Worm (Caenorhabditis elegans) whole organism, young adult: ENCODE results near the gene vha-13.

Source experiments
- B0019.2 ChIP-seq: fragments of 200-800 bp; sonication (Bioruptor generic); conservative IDR thresholded peaks from 2 replicates; pipeline ENCODE4 v1.3.6; 2022; ENCODE audit warnings: missing genetic modification reagents, missing genetic modification characterization, missing compliant biosample characterization
- B0336.3 ChIP-seq: fragments of 200-800 bp; sonication (Bioruptor generic); IDR thresholded peaks from 2 replicates; pipeline ENCODE4 v1.3.6; 2022; ENCODE audit warnings: missing genetic modification characterization, missing compliant biosample characterization
- C17E4.6 ChIP-seq: fragments of 200-800 bp; sonication (Bioruptor generic); IDR thresholded peaks from 2 replicates; pipeline ENCODE4 v1.3.6; 2022; ENCODE audit warnings: missing genetic modification reagents, missing genetic modification characterization, missing compliant biosample characterization
- F10E7.11 ChIP-seq: sonication (generic microtip); optimal IDR thresholded peaks from 2 replicates; lab custom pipeline; 2017; ENCODE audit warnings: mild to moderate bottlenecking, missing genetic modification characterization, moderate library complexity, missing compliant biosample characterization
- F33H1.4 ChIP-seq: fragments of 200-800 bp; sonication (Bioruptor generic); IDR thresholded peaks from 2 replicates; pipeline ENCODE4 v1.3.6; 2022; ENCODE audit warnings: missing genetic modification reagents, missing genetic modification characterization, missing compliant biosample characterization
- F52B5.7 ChIP-seq: sonication (generic microtip); optimal IDR thresholded peaks from 2 replicates; lab custom pipeline; 2016; ENCODE audit warnings: mild to moderate bottlenecking, missing genetic modification characterization, missing compliant biosample characterization
- K12H6.12 ChIP-seq: fragments of 200-800 bp; sonication (Bioruptor generic); optimal IDR thresholded peaks from 2 replicates; lab custom pipeline; 2018; ENCODE audit warnings: mild to moderate bottlenecking, missing genetic modification characterization, missing compliant biosample characterization
- Y53G8AR.9 ChIP-seq: fragments of 200-800 bp; sonication (Bioruptor generic); conservative IDR thresholded peaks from 2 replicates; pipeline ENCODE4 v1.3.6; 2022; ENCODE audit warnings: missing genetic modification reagents, missing genetic modification characterization, missing compliant biosample characterization
- Y56A3A.18 ChIP-seq: fragments of 200-800 bp; sonication (Bioruptor generic); IDR thresholded peaks from 2 replicates; pipeline ENCODE4 v1.3.6; 2022; ENCODE audit warnings: missing genetic modification reagents, missing genetic modification characterization, missing compliant biosample characterization
- ZK185.1 ChIP-seq: sonication (generic microtip); optimal IDR thresholded peaks from 2 replicates; lab custom pipeline; 2016; ENCODE audit warnings: mild to moderate bottlenecking, missing genetic modification characterization, missing compliant biosample characterization; ENCODE audit not compliant: poor library complexity, severe bottlenecking
- akir-1 ChIP-seq: fragments of 200-800 bp; sonication (Bioruptor generic); optimal IDR thresholded peaks from 2 replicates; lab custom pipeline; 2018; ENCODE audit warnings: mild to moderate bottlenecking, missing genetic modification characterization, moderate library complexity, missing compliant biosample characterization
- aptf-2 ChIP-seq: fragments of 200-800 bp; sonication (Bioruptor generic); conservative IDR thresholded peaks from 2 replicates; pipeline ENCODE4 v1.3.6; 2022; ENCODE audit warnings: missing genetic modification reagents, missing genetic modification characterization, missing compliant biosample characterization
- bed-2 ChIP-seq: fragments of 200-800 bp; sonication (Bioruptor generic); IDR thresholded peaks from 2 replicates; pipeline ENCODE4 v1.3.6; 2022; ENCODE audit warnings: missing genetic modification reagents, missing genetic modification characterization, missing compliant biosample characterization
- ccch-3 ChIP-seq: fragments of 200-800 bp; sonication (Bioruptor generic); optimal IDR thresholded peaks from 2 replicates; lab custom pipeline; 2018; ENCODE audit warnings: mild to moderate bottlenecking, missing genetic modification characterization, missing compliant biosample characterization
- cebp-1 ChIP-seq, 2 experiments: fragments of 200-800 bp in 1 of 2; sonication (Bioruptor generic) in 1 of 2; sonication (generic microtip) in 1 of 2; IDR thresholded peaks in 1 of 2; optimal IDR thresholded peaks in 1 of 2; 2 replicates each; pipeline versions ENCODE4 v1.3.6 to Lab custom; 2017 to 2022; ENCODE audit warnings: missing compliant biosample characterization in 2 of 2, missing genetic modification characterization in 2 of 2, mild to moderate bottlenecking in 1 of 2, missing genetic modification reagents in 1 of 2, moderate library complexity in 1 of 2
- ceh-91 ChIP-seq: fragments of 200-800 bp; sonication (Bioruptor generic); IDR thresholded peaks from 2 replicates; pipeline ENCODE4 v1.3.6; 2022; ENCODE audit warnings: missing genetic modification reagents, missing genetic modification characterization, missing compliant biosample characterization
- dox-1 ChIP-seq: fragments of 200-800 bp; sonication (Bioruptor generic); IDR thresholded peaks from 2 replicates; pipeline ENCODE4 v1.3.6; 2022; ENCODE audit warnings: missing genetic modification reagents, missing genetic modification characterization, missing compliant biosample characterization
- dpff-1 ChIP-seq: sonication (generic microtip); optimal IDR thresholded peaks from 2 replicates; lab custom pipeline; 2017; ENCODE audit warnings: mild to moderate bottlenecking, missing genetic modification characterization, missing compliant biosample characterization
- egl-44 ChIP-seq: fragments of 200-800 bp; sonication (Bioruptor generic); IDR thresholded peaks from 2 replicates; pipeline ENCODE4 v1.3.6; 2022; ENCODE audit warnings: missing genetic modification reagents, missing genetic modification characterization, missing compliant biosample characterization
- ekl-4 ChIP-seq: fragments of 200-800 bp; sonication (Bioruptor generic); IDR thresholded peaks from 2 replicates; pipeline ENCODE4 v1.3.6; 2022; ENCODE audit warnings: missing genetic modification reagents, missing genetic modification characterization, missing compliant biosample characterization
- ets-4 ChIP-seq: fragments of 200-800 bp; sonication (Bioruptor generic); optimal IDR thresholded peaks from 2 replicates; lab custom pipeline; 2018; ENCODE audit warnings: mild to moderate bottlenecking, missing genetic modification characterization, missing compliant biosample characterization
- let-607 ChIP-seq, 2 experiments: fragments of 200-800 bp in 1 of 2; sonication (Bioruptor generic) in 1 of 2; sonication (generic microtip) in 1 of 2; optimal IDR thresholded peaks; 2 replicates each; lab custom pipeline; 2016 to 2018; ENCODE audit warnings: mild to moderate bottlenecking in 2 of 2, missing compliant biosample characterization in 2 of 2, missing genetic modification characterization in 2 of 2, moderate library complexity in 2 of 2, missing genotype in 1 of 2
- lsl-1 ChIP-seq: fragments of 200-800 bp; sonication (Bioruptor generic); optimal IDR thresholded peaks from 2 replicates; lab custom pipeline; 2018; ENCODE audit warnings: mild to moderate bottlenecking, missing genetic modification characterization, moderate library complexity, missing compliant biosample characterization
- madf-10 ChIP-seq: sonication (generic microtip); optimal IDR thresholded peaks from 2 replicates; lab custom pipeline; 2016; ENCODE audit warnings: mild to moderate bottlenecking, missing genetic modification characterization, missing compliant biosample characterization
- madf-6 ChIP-seq: fragments of 200-800 bp; sonication (Bioruptor generic); IDR thresholded peaks from 2 replicates; pipeline ENCODE4 v1.3.6; 2022; ENCODE audit warnings: missing genetic modification reagents, missing genetic modification characterization, missing compliant biosample characterization
- mel-28 ChIP-seq: sonication (generic microtip); optimal IDR thresholded peaks from 2 replicates; lab custom pipeline; 2016; ENCODE audit warnings: borderline replicate concordance, mild to moderate bottlenecking, missing genetic modification characterization, missing compliant biosample characterization
- mes-4 ChIP-seq: sonication (generic microtip); optimal IDR thresholded peaks from 2 replicates; lab custom pipeline; 2016; ENCODE audit warnings: missing genotype, missing genetic modification characterization, missing compliant biosample characterization
- nfya-2 ChIP-seq: fragments of 200-800 bp; sonication (Bioruptor generic); IDR thresholded peaks from 2 replicates; pipeline ENCODE4 v1.3.6; 2022; ENCODE audit warnings: missing genetic modification reagents, missing genetic modification characterization, missing compliant biosample characterization
- nhr-179 ChIP-seq: sonication (generic microtip); optimal IDR thresholded peaks from 2 replicates; lab custom pipeline; 2016; ENCODE audit warnings: mild to moderate bottlenecking, missing genetic modification characterization, missing compliant biosample characterization
- nhr-27 ChIP-seq: fragments of 200-800 bp; sonication (Bioruptor generic); optimal IDR thresholded peaks from 2 replicates; lab custom pipeline; 2018; ENCODE audit warnings: mild to moderate bottlenecking, missing genetic modification characterization, moderate library complexity, missing compliant biosample characterization
- pbrm-1 ChIP-seq: fragments of 200-800 bp; sonication (Bioruptor generic); IDR thresholded peaks from 2 replicates; pipeline ENCODE4 v1.3.6; 2022; ENCODE audit warnings: missing genetic modification reagents, missing genetic modification characterization, missing compliant biosample characterization
- repo-1 ChIP-seq: sonication (generic microtip); optimal IDR thresholded peaks from 2 replicates; lab custom pipeline; 2017; ENCODE audit warnings: mild to moderate bottlenecking, missing genetic modification characterization, missing compliant biosample characterization
- snpc-1.3 ChIP-seq: sonication (generic microtip); optimal IDR thresholded peaks from 2 replicates; lab custom pipeline; 2017; ENCODE audit warnings: missing genetic modification characterization, mild to moderate bottlenecking, missing compliant biosample characterization, antibody characterized with exemption, moderate library complexity, missing genotype, missing genetic modification reagents; ENCODE audit not compliant: insufficient read depth
- ztf-25 ChIP-seq: fragments of 200-800 bp; sonication (Bioruptor generic); IDR thresholded peaks from 2 replicates; pipeline ENCODE4 v1.3.6; 2022; ENCODE audit warnings: missing genetic modification reagents, missing genetic modification characterization, missing compliant biosample characterization

Gene vha-13

DNA sequence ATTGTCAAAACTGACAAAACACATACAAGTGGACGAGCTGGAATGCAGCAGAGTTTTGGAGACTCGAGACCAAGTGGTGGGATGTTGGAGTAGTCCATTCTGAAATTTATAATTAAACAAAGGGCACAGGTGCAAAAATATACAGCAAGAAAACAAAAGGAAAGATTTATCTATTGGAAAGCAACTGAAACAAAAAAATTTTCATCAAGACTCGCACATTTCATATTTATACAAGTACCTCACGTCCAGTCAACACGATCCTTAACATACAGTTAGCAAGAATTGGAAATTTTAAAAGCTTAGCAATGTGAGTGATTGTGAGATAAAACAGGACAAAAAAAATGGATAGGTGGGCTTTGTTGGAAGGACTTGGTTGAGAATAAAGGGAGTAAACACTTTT is 37.3 kb upstream of the vha-13 start, which contains the start of gene F47B8.1:
TSS of gene F47B8.1 (minus strand) at position 101 of the 400 bp plus-strand sequence.
- TF ChIP-seq ceh-91 (no peak), F33H1.4 (GFP tag; lab: Robert Waterston, UW) (no peak), ztf-25 (no peak), madf-6 (GFP tag; lab: Robert Waterston, UW) (no peak), ccch-3 (GFP tag; lab: Kevin White, UChicago) (no peak), K12H6.12 (tag; lab: Kevin White, UChicago) (no peak), B0019.2 (GFP tag; lab: Robert Waterston, UW) (no peak), madf-10 (tag; lab: Kevin White, UChicago) (no peak), C17E4.6 (GFP tag; lab: Robert Waterston, UW) (no peak), nhr-179 (tag; lab: Kevin White, UChicago) (no peak)

DNA sequence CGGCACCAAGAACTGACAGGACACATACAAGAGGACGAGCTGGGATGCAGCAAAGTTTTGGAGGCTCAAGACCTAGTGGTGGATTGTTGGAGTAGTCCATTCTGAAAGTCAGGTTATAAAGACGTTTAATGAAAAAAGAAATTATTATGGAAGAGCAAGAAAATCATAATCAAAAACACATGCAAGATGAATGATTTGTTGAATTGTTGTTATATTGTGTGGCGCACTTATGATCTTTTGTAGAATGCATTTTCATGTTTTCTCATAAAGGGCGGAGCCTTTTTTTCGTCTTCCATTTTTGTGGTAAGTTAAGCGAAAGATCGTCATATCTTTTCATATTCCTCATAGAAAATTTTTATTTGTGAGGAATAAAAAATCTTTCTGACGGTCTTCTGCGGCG is 35.0 kb upstream of the vha-13 start, which contains the start of gene F47B8.2:
TSS of gene F47B8.2 (minus strand) at position 101 of the 400 bp plus-strand sequence.
- TF ChIP-seq dox-1 (GFP tag; lab: Robert Waterston, UW), result no peak
- TF ChIP-seq nfya-2 (GFP tag; lab: Robert Waterston, UW), result no peak
- TF ChIP-seq ets-4 (GFP tag; lab: Kevin White, UChicago), result no peak
- TF ChIP-seq snpc-1.3 (tag; lab: Kevin White, UChicago), result no peak
- TF ChIP-seq mes-4 (tag; lab: Kevin White, UChicago), result no peak
- no peak for TF ChIP-seq dpff-1

DNA sequence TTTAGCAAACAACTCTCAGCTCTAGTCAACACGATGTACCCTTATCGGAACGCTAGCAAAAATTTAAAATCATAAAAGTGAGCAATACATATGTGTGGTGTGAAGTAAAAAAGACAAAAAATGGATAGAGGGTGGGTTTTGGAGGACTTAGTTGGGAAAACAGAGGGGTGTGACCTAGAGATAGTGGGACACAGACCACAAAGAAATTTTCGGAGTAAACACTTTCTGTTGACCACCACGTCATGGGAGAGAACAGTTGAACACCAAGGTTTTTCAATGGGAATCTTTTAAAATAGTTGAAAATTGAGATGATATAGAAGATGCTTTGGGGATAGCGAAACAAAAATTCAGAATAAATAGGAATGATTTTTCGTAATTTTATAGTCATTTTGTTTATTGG is 34.3 kb upstream of the vha-13 start:
- TF ChIP-seq ekl-4 (GFP tag; lab: Robert Waterston, UW) (no peak), F52B5.7 (no peak), nhr-27 (no peak), dpff-1 (no peak), repo-1 (tag; lab: Kevin White, UChicago) (no peak), lsl-1 (GFP tag; lab: Kevin White, UChicago) (no peak), F10E7.11 (tag; lab: Kevin White, UChicago) (no peak), K12H6.12 (tag; lab: Kevin White, UChicago) (no peak), pbrm-1 (GFP tag; lab: Robert Waterston, UW) (no peak), ets-4 (GFP tag; lab: Kevin White, UChicago) (no peak), akir-1 (GFP tag; lab: Kevin White, UChicago) (no peak), B0336.3 (GFP tag; lab: Robert Waterston, UW) (no peak), let-607 (tag; optimal IDR thresholded peaks at IDR 0.05; lab: Kevin White, UChicago) (no peak), bed-2 (GFP tag; lab: Robert Waterston, UW) (no peak)

DNA sequence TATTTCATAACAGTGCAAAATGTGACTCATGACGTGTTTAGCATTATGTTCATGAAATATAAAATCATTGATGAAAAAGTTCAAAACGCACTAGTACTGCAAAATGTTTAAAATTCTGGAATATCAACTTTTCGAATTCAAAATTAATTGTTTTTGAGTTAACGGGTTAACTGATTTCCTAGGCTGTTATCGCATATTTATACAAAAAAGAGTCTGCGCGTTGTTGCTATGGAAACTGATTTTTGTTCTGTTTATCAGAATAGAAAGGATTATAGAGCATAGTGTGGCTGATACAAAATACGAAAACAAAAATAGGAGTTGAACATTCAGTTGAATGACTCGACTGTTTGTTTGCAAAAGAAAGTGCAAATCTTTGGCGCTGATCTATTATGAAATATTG is 33.9 kb upstream of the vha-13 start:
- TF ChIP-seq ZK185.1 (tag; lab: Kevin White, UChicago) (no peak), mel-28 (no peak), F52B5.7 (no peak), Y53G8AR.9 (GFP tag; lab: Robert Waterston, UW) (no peak), cebp-1 (GFP tag; IDR thresholded peaks at IDR 0.05; lab: Robert Waterston, UW) (no peak), cebp-1 (tag; optimal IDR thresholded peaks at IDR 0.05; lab: Kevin White, UChicago) (peak; percentile 1), Y56A3A.18 (no peak), aptf-2 (GFP tag; lab: Robert Waterston, UW) (no peak), egl-44 (GFP tag; lab: Robert Waterston, UW) (no peak)
